Fruit fly (Drosophila melanogaster): ENCODE data around the gene CG11403.

CG11403 gene

dm6 chrX:1278825-1279643, 39.4 kb upstream of the CG11403 start (continued):
- TF ChIP-seq Ets65A (GFP tag) (peak; percentile 85), dan (GFP tag; IDR thresholded peaks at IDR 0.05) (no peak), exex (tag; optimal IDR thresholded peaks at IDR 0.05) (peak; percentile 60), grau (tag; optimal IDR thresholded peaks at IDR 0.05) (peak; percentile 36), Mad (GFP tag; optimal IDR thresholded peaks at IDR 0.05) (no peak), Hmr (GFP tag; optimal IDR thresholded peaks at IDR 0.05) (peak; percentile 25), CG32532 (GFP tag; IDR thresholded peaks at IDR 0.05) (no peak), tx (GFP tag; optimal IDR thresholded peaks at IDR 0.05) (no peak), nmo (GFP tag; optimal IDR thresholded peaks at IDR 0.05) (peak; percentile 36), CG7928 (GFP tag; optimal IDR thresholded peaks at IDR 0.05) (no peak), lilli (GFP tag; optimal IDR thresholded peaks at IDR 0.05) (peak; percentile 6), Aef1 (GFP tag; IDR thresholded peaks at IDR 0.05) (no peak), Sox100B (GFP tag; optimal IDR thresholded peaks at IDR 0.05) (peak; percentile 28), sob (GFP tag; IDR thresholded peaks at IDR 0.05) (0 out of 2 replicates have a peak, but pooled peaks have one; percentile 35), row (GFP tag; IDR thresholded peaks at IDR 0.05) (peak; percentile 55; the same call in 2 of the 3 replicates), Deaf1 (tag; optimal IDR thresholded peaks at IDR 0.05) (peak; percentile 1), CG2712 (tag; optimal IDR thresholded peaks at IDR 0.05) (peak; percentile 2), CG30403 (GFP tag; optimal IDR thresholded peaks at IDR 0.05) (peak; percentile 9), D19A (tag; optimal IDR thresholded peaks at IDR 0.05) (peak; percentile 69), ttk (GFP tag; IDR thresholded peaks at IDR 0.05) (0 out of 2 replicates have a peak, but pooled peaks have one; percentile 14), CG3995 (GFP tag; optimal IDR thresholded peaks at IDR 0.05) (no peak), Dref (GFP tag; IDR thresholded peaks at IDR 0.05) (no peak), CG17359 (tag; optimal IDR thresholded peaks at IDR 0.05) (no peak), CG1603 (tag; optimal IDR thresholded peaks at IDR 0.05) (peak; percentile 16), CG8290 (GFP tag; optimal IDR thresholded peaks at IDR 0.05) (no peak), CG8290 (tag; optimal IDR thresholded peaks at IDR 0.05) (peak in 1 of 2 experiments; percentile 44), emc (GFP tag; optimal IDR thresholded peaks at IDR 0.05) (no peak), al (GFP tag; IDR thresholded peaks at IDR 0.05) (0 out of 2 replicates have a peak, but pooled peaks have one; percentile 17), zen (tag; optimal IDR thresholded peaks at IDR 0.05) (no peak), CG12391 (tag; optimal IDR thresholded peaks at IDR 0.05) (no peak), h (optimal IDR thresholded peaks at IDR 0.05) (no peak), CG10209 (GFP tag; optimal IDR thresholded peaks at IDR 0.05) (peak; percentile 20), oc (tag; optimal IDR thresholded peaks at IDR 0.05) (peak; percentile 85), CG8089 (GFP tag; optimal IDR thresholded peaks at IDR 0.05) (no peak), lab (GFP tag; optimal IDR thresholded peaks at IDR 0.05) (peak; percentile 29), pan (optimal IDR thresholded peaks at IDR 0.05) (no peak), pan (GFP tag; optimal IDR thresholded peaks at IDR 0.05 in 1 of 2, IDR thresholded peaks at IDR 0.05 in 1 of 2) (no peak), BtbVII (GFP tag; optimal IDR thresholded peaks at IDR 0.05) (peak; percentile 20), CG12104 (GFP tag; optimal IDR thresholded peaks at IDR 0.05) (no peak), CG18262 (tag; optimal IDR thresholded peaks at IDR 0.05) (peak; percentile 32), CG11247 (GFP tag; IDR thresholded peaks at IDR 0.05) (no peak), Pdp1 (GFP tag; optimal IDR thresholded peaks at IDR 0.05) (peak; percentile 1 to 16), abd-A (tag; optimal IDR thresholded peaks at IDR 0.05) (peak; percentile 15), CG2199 (GFP tag; IDR thresholded peaks at IDR 0.05) (no peak), H2.0 (GFP tag; IDR thresholded peaks at IDR 0.05) (no peak), CG1233 (GFP tag; optimal IDR thresholded peaks at IDR 0.05) (no peak), hth (optimal IDR thresholded peaks at IDR 0.05) (no peak), Myb (GFP tag; optimal IDR thresholded peaks at IDR 0.05) (no peak), Drgx (GFP tag; IDR thresholded peaks at IDR 0.05) (0 out of 2 replicates have a peak, but pooled peaks have one; percentile 16), Sin3A (optimal IDR thresholded peaks at IDR 0.05) (no peak), CG3065 (GFP tag; optimal IDR thresholded peaks at IDR 0.05) (no peak)
